Fruit fly (Drosophila melanogaster) whole organism, embryonic: ENCODE measurements around the gene Spn28Db.

ENCODE experiments used
- CG10366 ChIP-seq: fragments of 200-800 bp; sonication (Bioruptor generic); IDR thresholded peaks from 2 replicates; pipeline ENCODE4 v1.3.6; 2022; ENCODE audit warnings: missing biosample characterization, missing genetic modification characterization
- CG10959 ChIP-seq: fragments of 200-800 bp; sonication (Bioruptor generic); IDR thresholded peaks from 2 replicates; pipeline ENCODE4 v1.3.6; 2022; ENCODE audit warnings: missing biosample characterization, missing genetic modification characterization
- CG11560 ChIP-seq: fragments of 200-800 bp; sonication (Bioruptor generic); IDR thresholded peaks from 3 replicates; pipeline ENCODE4 v1.3.6; 2022; ENCODE audit warnings: missing biosample characterization, missing genetic modification characterization
- CG13775 ChIP-seq: fragments of 200-800 bp; sonication (Bioruptor generic); optimal IDR thresholded peaks from 3 replicates; lab custom pipeline; 2017; ENCODE audit warnings: missing biosample characterization, mild to moderate bottlenecking, missing genetic modification characterization
- CG15601 ChIP-seq: fragments of 200-800 bp; sonication (Bioruptor generic); optimal IDR thresholded peaks from 3 replicates; lab custom pipeline; 2019; ENCODE audit warnings: missing biosample characterization, mild to moderate bottlenecking, missing genetic modification characterization, moderate library complexity
- CG1602 ChIP-seq: fragments of 200-800 bp; sonication (Bioruptor generic); optimal IDR thresholded peaks from 3 replicates; lab custom pipeline; 2016; ENCODE audit warnings: missing biosample characterization, missing genetic modification characterization
- CG2129 ChIP-seq: fragments of 200-800 bp; sonication (Bioruptor generic); IDR thresholded peaks from 2 replicates; pipeline ENCODE4 v1.3.6; 2022; ENCODE audit warnings: missing biosample characterization, missing genetic modification characterization; ENCODE audit not compliant: partially characterized antibody
- CG31224 ChIP-seq: fragments of 200-800 bp; sonication (Bioruptor generic); IDR thresholded peaks from 2 replicates; pipeline ENCODE4 v1.3.6; 2022; ENCODE audit warnings: missing biosample characterization, missing genetic modification characterization
- CG34376 ChIP-seq: fragments of 200-800 bp; sonication (Bioruptor generic); optimal IDR thresholded peaks from 2 replicates; lab custom pipeline; 2018; ENCODE audit warnings: missing biosample characterization, mild to moderate bottlenecking, missing genetic modification characterization
- CG34422 ChIP-seq: fragments of 200-800 bp; sonication (Bioruptor generic); IDR thresholded peaks from 3 replicates; pipeline ENCODE4 v1.3.6; 2022; ENCODE audit warnings: missing biosample characterization, missing genetic modification characterization
- CG4328 ChIP-seq: fragments of 200-800 bp; sonication (Bioruptor generic); optimal IDR thresholded peaks from 3 replicates; lab custom pipeline; 2017; ENCODE audit warnings: missing biosample characterization, missing genetic modification reagents, missing genetic modification characterization
- CG4820 ChIP-seq: fragments of 200-800 bp; sonication (Bioruptor generic); optimal IDR thresholded peaks from 3 replicates; lab custom pipeline; 2016; ENCODE audit warnings: missing biosample characterization, missing genetic modification characterization
- CG8089 ChIP-seq: fragments of 200-800 bp; sonication (Bioruptor generic); optimal IDR thresholded peaks from 3 replicates; lab custom pipeline; 2016; ENCODE audit warnings: missing biosample characterization, missing genetic modification characterization
- CG8944 ChIP-seq: fragments of 200-800 bp; sonication (Bioruptor generic); optimal IDR thresholded peaks from 3 replicates; lab custom pipeline; 2016; ENCODE audit warnings: missing biosample characterization, missing genetic modification characterization
- CTCF ChIP-seq: fragments of 200-800 bp; sonication (Bioruptor generic); optimal IDR thresholded peaks from 2 replicates; lab custom pipeline; 2017; ENCODE audit warnings: missing biosample characterization, mild to moderate bottlenecking, missing genetic modification characterization, moderate library complexity
- CrebB ChIP-seq: fragments of 200-800 bp; sonication (Bioruptor generic); optimal IDR thresholded peaks from 3 replicates; lab custom pipeline; 2018; ENCODE audit warnings: missing biosample characterization, mild to moderate bottlenecking, missing genetic modification characterization
- Ets97D ChIP-seq: fragments of 200-800 bp; sonication (Bioruptor generic); optimal IDR thresholded peaks from 3 replicates; lab custom pipeline; 2016; ENCODE audit warnings: missing biosample characterization, missing genetic modification characterization
- H2.0 ChIP-seq: fragments of 200-800 bp; sonication (Bioruptor generic); IDR thresholded peaks from 2 replicates; pipeline ENCODE4 v1.3.6; 2022; ENCODE audit warnings: missing biosample characterization, missing genetic modification characterization
- HLH3B ChIP-seq: fragments of 200-800 bp; sonication (Bioruptor generic); IDR thresholded peaks from 2 replicates; pipeline ENCODE4 v1.3.6; 2022; ENCODE audit warnings: missing biosample characterization, missing genetic modification characterization
- HLHmδ ChIP-seq: fragments of 200-800 bp; sonication (Bioruptor generic); optimal IDR thresholded peaks from 2 replicates; lab custom pipeline; 2018; ENCODE audit warnings: missing biosample characterization, mild to moderate bottlenecking, missing genetic modification characterization, moderate library complexity
- Jarid2 ChIP-seq: fragments of 200-800 bp; sonication (Bioruptor generic); optimal IDR thresholded peaks from 3 replicates; lab custom pipeline; 2017; ENCODE audit warnings: mild to moderate bottlenecking, missing biosample characterization, missing genetic modification reagents, missing genetic modification characterization
- Kr ChIP-seq: fragments of 200-800 bp; sonication (Bioruptor generic); optimal IDR thresholded peaks from 2 replicates; lab custom pipeline; 2017; ENCODE audit warnings: missing biosample characterization, mild to moderate bottlenecking, missing genetic modification characterization
- Max ChIP-seq: fragments of 200-800 bp; sonication (Bioruptor generic); optimal IDR thresholded peaks from 2 replicates; lab custom pipeline; 2016; ENCODE audit warnings: missing biosample characterization, mild to moderate bottlenecking, missing genetic modification characterization
- Med ChIP-seq: fragments of 200-800 bp; sonication (Bioruptor generic); peaks from one replicate; lab custom pipeline; 2016; ENCODE audit warnings: missing biosample characterization, missing genetic modification characterization, mild to moderate bottlenecking, inconsistent platforms, moderate library complexity
- Optix ChIP-seq: fragments of 200-800 bp; sonication (Bioruptor generic); IDR thresholded peaks from 3 replicates; pipeline ENCODE4 v1.3.6; 2022; ENCODE audit warnings: missing biosample characterization, missing genetic modification characterization
- Pdp1 ChIP-seq, 2 experiments: fragments of 200-800 bp; sonication (Bioruptor generic); optimal IDR thresholded peaks; 3 replicates each; lab custom pipeline; 2016; ENCODE audit warnings: missing biosample characterization in 2 of 2, missing genetic modification characterization in 2 of 2, mild to moderate bottlenecking in 1 of 2, moderate library complexity in 1 of 2
- Scr ChIP-seq: fragments of 200-800 bp; sonication (Bioruptor generic); IDR thresholded peaks from 2 replicates; pipeline ENCODE4 v1.3.6; 2022; ENCODE audit warnings: missing biosample characterization, missing genetic modification characterization; ENCODE audit not compliant: partially characterized antibody
- bcd ChIP-seq: fragments of 200-800 bp; sonication (Bioruptor generic); optimal IDR thresholded peaks from 2 replicates; lab custom pipeline; 2017; ENCODE audit warnings: missing biosample characterization, mild to moderate bottlenecking, missing genetic modification characterization
- ci ChIP-seq: fragments of 200-800 bp; sonication (Bioruptor generic); IDR thresholded peaks from 3 replicates; pipeline ENCODE4 v1.3.6; 2022; ENCODE audit warnings: missing biosample characterization, missing genetic modification characterization
- emc ChIP-seq: fragments of 200-800 bp; sonication (Bioruptor generic); optimal IDR thresholded peaks from 2 replicates; lab custom pipeline; 2016; ENCODE audit warnings: missing biosample characterization, missing genetic modification characterization
- eve ChIP-seq, 2 experiments: fragments of >200 bp; optimal IDR thresholded peaks; 2 replicates each; lab custom pipeline; 2017; ENCODE audit warnings: missing biosample characterization in 2 of 2, missing genetic modification characterization in 2 of 2
- fru ChIP-seq: fragments of >200 bp; optimal IDR thresholded peaks from 2 replicates; lab custom pipeline; 2017
- ftz-f1 ChIP-seq: fragments of 200-800 bp; sonication (Bioruptor generic); optimal IDR thresholded peaks from 2 replicates; lab custom pipeline; 2016; ENCODE audit warnings: missing biosample characterization, missing genetic modification characterization
- hbn ChIP-seq: fragments of 200-800 bp; sonication (Bioruptor generic); IDR thresholded peaks from 2 replicates; pipeline ENCODE4 v1.3.6; 2022; ENCODE audit warnings: missing biosample characterization, missing genetic modification characterization; ENCODE audit not compliant: partially characterized antibody
- kah ChIP-seq: fragments of 200-800 bp; sonication (Bioruptor generic); optimal IDR thresholded peaks from 2 replicates; lab custom pipeline; 2018; ENCODE audit warnings: missing biosample characterization, mild to moderate bottlenecking, missing genetic modification characterization
- ken ChIP-seq: fragments of 200-800 bp; sonication (Bioruptor generic); IDR thresholded peaks from 3 replicates; pipeline ENCODE4 v1.3.6; 2022; ENCODE audit warnings: missing biosample characterization, missing genetic modification characterization
- knrl ChIP-seq: fragments of 200-800 bp; sonication (Bioruptor generic); IDR thresholded peaks from 3 replicates; pipeline ENCODE4 v1.3.6; 2022; ENCODE audit warnings: missing biosample characterization, missing genetic modification characterization; ENCODE audit not compliant: partially characterized antibody
- lilli ChIP-seq: fragments of 200-800 bp; sonication (Bioruptor generic); optimal IDR thresholded peaks from 3 replicates; lab custom pipeline; 2016; ENCODE audit warnings: missing biosample characterization, missing genetic modification characterization
- maf-S ChIP-seq: fragments of 200-800 bp; sonication (Bioruptor generic); optimal IDR thresholded peaks from 2 replicates; lab custom pipeline; 2016; ENCODE audit warnings: missing biosample characterization, missing genetic modification characterization
- pb ChIP-seq: fragments of 200-800 bp; sonication (Bioruptor generic); optimal IDR thresholded peaks from 3 replicates; lab custom pipeline; 2016; ENCODE audit warnings: missing biosample characterization, missing genetic modification characterization
- peb ChIP-seq: fragments of 200-800 bp; sonication (Bioruptor generic); IDR thresholded peaks from 2 replicates; pipeline ENCODE4 v1.3.6; 2022; ENCODE audit warnings: missing biosample characterization, missing genetic modification characterization
- pfk ChIP-seq: fragments of 200-800 bp; sonication (Bioruptor generic); optimal IDR thresholded peaks from 2 replicates; lab custom pipeline; 2018; ENCODE audit warnings: missing biosample characterization, mild to moderate bottlenecking, missing genetic modification characterization, moderate library complexity
- repo ChIP-seq: fragments of 200-800 bp; sonication (Bioruptor generic); optimal IDR thresholded peaks from 2 replicates; lab custom pipeline; 2016; ENCODE audit warnings: missing biosample characterization, missing genetic modification characterization
- sens-2 ChIP-seq: fragments of 200-800 bp; sonication (Bioruptor generic); IDR thresholded peaks from 2 replicates; pipeline ENCODE4 v1.3.6; 2022; ENCODE audit warnings: missing biosample characterization, missing genetic modification characterization
- sr ChIP-seq: fragments of 200-800 bp; sonication (Bioruptor generic); IDR thresholded peaks from 3 replicates; pipeline ENCODE4 v1.3.6; 2022; ENCODE audit warnings: missing biosample characterization, missing genetic modification characterization
- stwl ChIP-seq: fragments of 200-800 bp; sonication (Bioruptor generic); optimal IDR thresholded peaks from 3 replicates; lab custom pipeline; 2018; ENCODE audit warnings: missing biosample characterization, mild to moderate bottlenecking, missing genetic modification characterization, moderate library complexity
- tgo ChIP-seq: fragments of 200-800 bp; sonication (Bioruptor generic); IDR thresholded peaks from 3 replicates; pipeline ENCODE4 v1.3.6; 2022; ENCODE audit warnings: missing biosample characterization, missing genetic modification characterization
- tll ChIP-seq, 2 experiments: fragments of 200-800 bp in 1 of 2; fragments of >200 bp in 1 of 2; sonication (Bioruptor generic) in 1 of 2; optimal IDR thresholded peaks; 2 replicates each; lab custom pipeline; 2017 to 2019; ENCODE audit warnings: missing biosample characterization in 2 of 2, missing genetic modification characterization in 2 of 2, mild to moderate bottlenecking in 1 of 2, moderate library complexity in 1 of 2
- trh ChIP-seq: fragments of 200-800 bp; sonication (Bioruptor generic); optimal IDR thresholded peaks from 2 replicates; lab custom pipeline; 2016; ENCODE audit warnings: missing biosample characterization, missing genetic modification characterization
- twi ChIP-seq: fragments of 200-800 bp; optimal IDR thresholded peaks from 2 replicates; lab custom pipeline; 2019; ENCODE audit warnings: missing biosample characterization, mild to moderate bottlenecking, missing genetic modification characterization, moderate library complexity
- tx ChIP-seq: fragments of 200-800 bp; sonication (Bioruptor generic); optimal IDR thresholded peaks from 2 replicates; lab custom pipeline; 2016; ENCODE audit warnings: missing biosample characterization, missing genetic modification characterization
- wor ChIP-seq: fragments of 200-800 bp; sonication (Bioruptor generic); IDR thresholded peaks from 2 replicates; pipeline ENCODE4 v1.3.6; 2022; ENCODE audit warnings: missing biosample characterization, missing genetic modification characterization

Gene Spn28Db

dm6 chr2L:7925389-7925788 lies 34.9 kb upstream of the Spn28Db start (continued):
- TF ChIP-seq trh (peak; percentile 52), maf-S (GFP tag; lab: Kevin White, UChicago) (peak; percentile 84), CG15601 (tag; lab: Kevin White, UChicago) (peak; percentile 82), Pdp1 (GFP tag; optimal IDR thresholded peaks at IDR 0.05; lab: Kevin White, UChicago) (peak; percentile 79 to 89), H2.0 (peak; percentile 86), HLH3B (GFP tag; lab: Robert Waterston, UW) (peak; percentile 95), Ets97D (peak; percentile 58), twi (tag; lab: Kevin White, UChicago) (peak; percentile 64), tgo (GFP tag; lab: Robert Waterston, UW) (peak; percentile 92), peb (GFP tag; lab: Robert Waterston, UW) (peak; percentile 86), eve (GFP tag; optimal IDR thresholded peaks at IDR 0.05; lab: Kevin White, UChicago) (peak in 1 of 2 experiments; percentile 94), Max (peak; percentile 82), Scr (no peak), sr (GFP tag; lab: Robert Waterston, UW) (peak; percentile 63; the same call in 2 of the 3 replicates), CrebB (tag; lab: Kevin White, UChicago) (peak; percentile 81), Kr (GFP tag; lab: Kevin White, UChicago) (no peak), CG1602 (GFP tag; lab: Kevin White, UChicago) (peak; percentile 70), repo (GFP tag; lab: Kevin White, UChicago) (peak; percentile 84), CG4820 (GFP tag; lab: Kevin White, UChicago) (peak; percentile 84), CG34376 (peak; percentile 79), stwl (no peak), kah (GFP tag; lab: Kevin White, UChicago) (peak; percentile 75), CG10959 (GFP tag; lab: Robert Waterston, UW) (peak; percentile 80), ftz-f1 (GFP tag; lab: Kevin White, UChicago) (no peak), Jarid2 (GFP tag; lab: Kevin White, UChicago) (peak; percentile 47), CG11560 (tag; lab: Robert Waterston, UW) (peak; percentile 64), CG31224 (GFP tag; lab: Robert Waterston, UW) (peak; percentile 74), sens-2 (GFP tag; lab: Robert Waterston, UW) (peak; percentile 76), wor (GFP tag; lab: Robert Waterston, UW) (peak; percentile 86), CG13775 (GFP tag; lab: Kevin White, UChicago) (peak; percentile 64), ci (GFP tag; lab: Robert Waterston, UW) (peak; percentile 95), tx (peak; percentile 79), lilli (GFP tag; lab: Kevin White, UChicago) (peak; percentile 83), fru (lab: Kevin White, UChicago) (no peak), CG8089 (GFP tag; lab: Kevin White, UChicago) (peak; percentile 82), HLHmδ (no peak), ken (GFP tag; lab: Robert Waterston, UW) (peak; percentile 87), tll (GFP tag; optimal IDR thresholded peaks at IDR 0.05; lab: Kevin White, UChicago) (no peak), CG4328 (GFP tag; lab: Kevin White, UChicago) (peak; percentile 70), emc (GFP tag; lab: Kevin White, UChicago) (peak; percentile 64), Optix (GFP tag; lab: Robert Waterston, UW) (peak; percentile 80; the same call in 2 of the 3 replicates), Med (peak; percentile 98), bcd (GFP tag; lab: Kevin White, UChicago) (peak; percentile 88), CG10366 (GFP tag; lab: Robert Waterston, UW) (peak; percentile 85), pb (GFP tag; lab: Kevin White, UChicago) (peak; percentile 81), hbn (GFP tag; lab: Robert Waterston, UW) (no peak), pfk (GFP tag; lab: Kevin White, UChicago) (no peak), CTCF (GFP tag; lab: Kevin White, UChicago) (peak; percentile 54), CG8944 (peak; percentile 82), CG2129 (no peak), CG34422 (peak; percentile 91), knrl (GFP tag; lab: Robert Waterston, UW) (no peak)
